Worm (Caenorhabditis elegans): ENCODE results near the gene Y66C5A.1.

DNA sequence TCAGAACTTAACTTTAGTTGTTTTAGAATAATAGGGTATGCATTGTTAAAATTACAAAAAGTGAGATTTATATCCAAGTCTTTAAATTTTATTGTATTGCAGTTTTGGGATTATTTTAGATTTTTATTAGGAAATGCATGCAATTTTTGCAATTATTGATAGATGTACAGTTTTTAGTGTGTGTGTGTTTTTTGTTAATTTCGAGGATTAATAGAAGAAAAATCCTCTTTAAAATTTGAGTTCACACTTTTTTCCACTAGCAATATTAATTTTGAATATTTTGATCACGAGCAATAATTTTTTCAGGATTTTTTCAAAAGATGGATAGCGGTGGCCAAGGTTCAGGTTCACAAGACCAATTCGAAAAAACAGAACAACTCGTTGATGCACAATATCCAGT is 7.4 kb downstream of the Y66C5A.1 start, which contains the start of gene jmjd-3.2:
- TF ChIP-seq unc-39 (tag; optimal IDR thresholded peaks at IDR 0.05) (no peak), crh-2 (tag; optimal IDR thresholded peaks at IDR 0.05) (no peak)
